Fruit fly (Drosophila melanogaster): ENCODE data around the gene CG42759.

Gene CG42759

dm6 chr3R:10153957-10154685, 11.3 kb downstream of the CG42759 start:
- TF ChIP-seq CG4496 (GFP tag; IDR thresholded peaks at IDR 0.05) (peak; percentile 84; the same call in 2 of the 3 replicates), rn (GFP tag; IDR thresholded peaks at IDR 0.05) (peak; percentile 38; the same call in 1 of the 2 replicates), CG15710 (tag; optimal IDR thresholded peaks at IDR 0.05) (no peak), CG34367 (tag; optimal IDR thresholded peaks at IDR 0.05) (no peak), CG10348 (GFP tag; IDR thresholded peaks at IDR 0.05) (no peak), CG14655 (GFP tag; optimal IDR thresholded peaks at IDR 0.05) (no peak), CG17806 (tag; optimal IDR thresholded peaks at IDR 0.05) (peak; percentile 35), CG8301 (tag; optimal IDR thresholded peaks at IDR 0.05) (peak; percentile 60), D1 (tag; optimal IDR thresholded peaks at IDR 0.05) (no peak), CG9948 (tag; optimal IDR thresholded peaks at IDR 0.05) (no peak), Snoo (tag; optimal IDR thresholded peaks at IDR 0.05) (no peak), Pif1B (GFP tag; optimal IDR thresholded peaks at IDR 0.05) (no peak), Pif1A (GFP tag; optimal IDR thresholded peaks at IDR 0.05) (no peak), gl (tag; optimal IDR thresholded peaks at IDR 0.05) (no peak), Ets98B (GFP tag; IDR thresholded peaks at IDR 0.05) (peak; percentile 73), CG13204 (GFP tag; optimal IDR thresholded peaks at IDR 0.05) (no peak), CG32121 (GFP tag; IDR thresholded peaks at IDR 0.05) (peak; percentile 74), fd96Ca (GFP tag; IDR thresholded peaks at IDR 0.05) (peak; percentile 46; the same call in 1 of the 3 replicates), EcR (GFP tag; optimal IDR thresholded peaks at IDR 0.05) (no peak), CG12605 (GFP tag; IDR thresholded peaks at IDR 0.05) (peak; percentile 56), CG8159 (tag; optimal IDR thresholded peaks at IDR 0.05) (no peak)

DNA sequence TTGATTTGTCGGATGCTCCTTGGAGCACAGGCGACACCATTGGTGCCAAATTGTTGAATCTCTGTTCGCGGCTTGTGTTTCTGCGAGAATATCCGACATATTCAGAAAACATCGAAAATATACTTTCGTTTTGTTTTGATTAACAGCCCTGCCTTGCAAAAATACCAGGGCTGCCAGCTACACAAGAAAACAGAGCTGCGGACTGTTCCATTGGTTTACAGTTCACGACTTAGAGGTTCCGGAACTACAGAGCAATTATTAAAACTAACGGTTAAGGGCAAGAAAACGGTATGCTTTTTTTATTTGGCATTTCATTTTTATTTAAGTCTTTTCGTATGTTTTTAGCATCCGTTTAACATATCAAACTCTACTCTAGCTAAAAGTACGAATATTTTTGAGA, 18.3 kb downstream of the CG42759 start, which contains the start of gene CG6254:
CG6254 (minus strand) TSS at position 169 of the 400 bp plus-strand sequence.
- TF ChIP-seq Snoo (tag; optimal IDR thresholded peaks at IDR 0.05) = no peak
- no peak for TF ChIP-seq CG15710 (tag; optimal IDR thresholded peaks at IDR 0.05)
- no peak for TF ChIP-seq CG4496 (GFP tag; IDR thresholded peaks at IDR 0.05)
- TF ChIP-seq Pif1B (GFP tag; optimal IDR thresholded peaks at IDR 0.05) = no peak

DNA sequence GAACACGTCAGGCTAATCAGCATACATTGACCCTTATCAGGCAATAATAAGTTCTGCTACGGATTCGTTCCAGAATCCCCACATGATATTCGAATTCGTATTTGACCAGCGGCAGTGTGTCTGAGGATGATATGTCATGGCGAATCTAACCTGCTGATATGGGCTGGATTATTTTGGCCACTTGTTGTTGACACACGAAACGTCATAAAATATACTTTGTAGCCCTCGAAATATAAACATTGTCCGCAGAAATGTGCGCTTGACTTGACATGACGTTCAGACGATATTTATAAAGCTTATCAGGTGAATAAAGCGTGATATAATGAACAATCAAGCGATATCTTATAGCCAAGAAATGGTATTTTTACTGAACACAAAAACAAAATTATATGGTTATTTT, 23.5 kb downstream of the CG42759 start:
- TF ChIP-seq CG15710 (tag; optimal IDR thresholded peaks at IDR 0.05) (no peak), D1 (tag; optimal IDR thresholded peaks at IDR 0.05) (no peak), fd96Ca (GFP tag; IDR thresholded peaks at IDR 0.05) (no peak), Pif1A (GFP tag; optimal IDR thresholded peaks at IDR 0.05) (no peak), CG8301 (tag; optimal IDR thresholded peaks at IDR 0.05) (no peak), CG34367 (tag; optimal IDR thresholded peaks at IDR 0.05) (no peak), CG13204 (GFP tag; optimal IDR thresholded peaks at IDR 0.05) (no peak), CG14655 (GFP tag; optimal IDR thresholded peaks at IDR 0.05) (no peak), gl (tag; optimal IDR thresholded peaks at IDR 0.05) (no peak), CG12605 (GFP tag; IDR thresholded peaks at IDR 0.05) (no peak), CG17806 (tag; optimal IDR thresholded peaks at IDR 0.05) (no peak), Snoo (tag; optimal IDR thresholded peaks at IDR 0.05) (no peak)

dm6 chr3R:10167280-10167679, 24.4 kb downstream of the CG42759 start:
- TF ChIP-seq CG12605 (GFP tag; IDR thresholded peaks at IDR 0.05) (no peak), Pif1B (GFP tag; optimal IDR thresholded peaks at IDR 0.05) (no peak), fd96Ca (GFP tag; IDR thresholded peaks at IDR 0.05) (no peak), CG34367 (tag; optimal IDR thresholded peaks at IDR 0.05) (no peak), Pif1A (GFP tag; optimal IDR thresholded peaks at IDR 0.05) (no peak), CG13204 (GFP tag; optimal IDR thresholded peaks at IDR 0.05) (no peak), gl (tag; optimal IDR thresholded peaks at IDR 0.05) (no peak), CG4496 (GFP tag; IDR thresholded peaks at IDR 0.05) (no peak)

dm6 chr3R:10168483-10169064, 25.7 kb downstream of the CG42759 start:
- TF ChIP-seq Pif1B (GFP tag; optimal IDR thresholded peaks at IDR 0.05) (peak; percentile 28), CG14655 (GFP tag; optimal IDR thresholded peaks at IDR 0.05) (no peak), CG8301 (tag; optimal IDR thresholded peaks at IDR 0.05) (peak; percentile 30), Snoo (tag; optimal IDR thresholded peaks at IDR 0.05) (peak; percentile 44), Ets98B (GFP tag; IDR thresholded peaks at IDR 0.05) (peak; percentile 37; the same call in 1 of the 2 replicates), CG4496 (GFP tag; IDR thresholded peaks at IDR 0.05) (peak; percentile 45; the same call in 1 of the 3 replicates), EcR (GFP tag; optimal IDR thresholded peaks at IDR 0.05) (no peak), CG17806 (tag; optimal IDR thresholded peaks at IDR 0.05) (no peak), CG8159 (tag; optimal IDR thresholded peaks at IDR 0.05) (peak; percentile 58), CG15710 (tag; optimal IDR thresholded peaks at IDR 0.05) (peak; percentile 52), fd96Ca (GFP tag; IDR thresholded peaks at IDR 0.05) (no peak), Pif1A (GFP tag; optimal IDR thresholded peaks at IDR 0.05) (peak; percentile 59), D1 (tag; optimal IDR thresholded peaks at IDR 0.05) (no peak)

dm6 chr3R:10169124-10169766, 26.4 kb downstream of the CG42759 start:
- TF ChIP-seq CG14655 (GFP tag; optimal IDR thresholded peaks at IDR 0.05) (no peak), EcR (GFP tag; optimal IDR thresholded peaks at IDR 0.05) (peak; percentile 73), rn (GFP tag; IDR thresholded peaks at IDR 0.05) (no peak), CG8159 (tag; optimal IDR thresholded peaks at IDR 0.05) (no peak)
